Worm (Caenorhabditis elegans): ENCODE measurements around the gene F14F3.4.

F14F3.4 gene

ce11 chrX:10524483-10524948 lies 3.3 kb upstream of the F14F3.4 start, which contains the start of the genes mboa-7 and git-1 (continued):
- no peak for TF ChIP-seq B0019.2 (GFP tag; conservative IDR thresholded peaks at IDR 0.05)
- no peak for TF ChIP-seq rec-8 (tag; optimal IDR thresholded peaks at IDR 0.05)
- TF ChIP-seq let-526 (GFP tag; IDR thresholded peaks at IDR 0.05): no peak
- no peak for TF ChIP-seq nhr-179 (tag; optimal IDR thresholded peaks at IDR 0.05)
- TF ChIP-seq nfya-2 (GFP tag; IDR thresholded peaks at IDR 0.05): no peak
- TF ChIP-seq egl-18 (GFP tag; IDR thresholded peaks at IDR 0.05): no peak
- TF ChIP-seq ceh-100 (GFP tag; IDR thresholded peaks at IDR 0.05): no peak
- no peak for TF ChIP-seq hsf-1 (GFP tag; IDR thresholded peaks at IDR 0.05)
- no peak for TF ChIP-seq sdz-38 (tag; optimal IDR thresholded peaks at IDR 0.05)
- TF ChIP-seq lin-40 (tag; optimal IDR thresholded peaks at IDR 0.05): peak; percentile 51
- no peak for TF ChIP-seq die-1 (tag; optimal IDR thresholded peaks at IDR 0.05)
- TF ChIP-seq ekl-4 (GFP tag; IDR thresholded peaks at IDR 0.05): no peak
- TF ChIP-seq nhr-27 (tag; optimal IDR thresholded peaks at IDR 0.05): no peak
- no peak for TF ChIP-seq egl-44 (GFP tag; IDR thresholded peaks at IDR 0.05)
- TF ChIP-seq F23B12.7 (tag; optimal IDR thresholded peaks at IDR 0.05; ENCODE audit: insufficient read depth): no peak
- no peak for TF ChIP-seq ZK185.1 (tag; optimal IDR thresholded peaks at IDR 0.05; ENCODE audit: poor library complexity, severe bottlenecking)
- TF ChIP-seq F57A8.1 (GFP tag; optimal IDR thresholded peaks at IDR 0.05): no peak
- TF ChIP-seq lsy-27 (tag; optimal IDR thresholded peaks at IDR 0.05; ENCODE audit: borderline replicate concordance, insufficient read depth): no peak
- TF ChIP-seq ztf-18 (tag; optimal IDR thresholded peaks at IDR 0.05): peak; percentile 91
- TF ChIP-seq hrde-1 (tag; optimal IDR thresholded peaks at IDR 0.05; ENCODE audit: borderline replicate concordance): no peak
- no peak for TF ChIP-seq madf-6 (GFP tag; IDR thresholded peaks at IDR 0.05)
- no peak for TF ChIP-seq cebp-1 (GFP tag; IDR thresholded peaks at IDR 0.05)
- peak; percentile 59 for TF ChIP-seq cebp-1 (tag; optimal IDR thresholded peaks at IDR 0.05)
- TF ChIP-seq zfh-2 (GFP tag; conservative IDR thresholded peaks at IDR 0.05): no peak
- TF ChIP-seq ztf-22 (GFP tag; optimal IDR thresholded peaks at IDR 0.05): no peak
- no peak for TF ChIP-seq F33H1.4 (GFP tag; IDR thresholded peaks at IDR 0.05)
- no peak for TF ChIP-seq cebp-2 (GFP tag; IDR thresholded peaks at IDR 0.05)
- no peak for TF ChIP-seq lin-26 (GFP tag; IDR thresholded peaks at IDR 0.05)
- no peak for TF ChIP-seq bed-1 (GFP tag; IDR thresholded peaks at IDR 0.05)

- no peak for TF ChIP-seq efl-1 (GFP tag; optimal IDR thresholded peaks at IDR 0.05)
- TF ChIP-seq lin-54 (GFP tag; optimal IDR thresholded peaks at IDR 0.05): no peak
- TF ChIP-seq B0336.3 (GFP tag; IDR thresholded peaks at IDR 0.05): no peak
- peak; percentile 82 for TF ChIP-seq unc-62 (GFP tag; optimal IDR thresholded peaks at IDR 0.05)
- TF ChIP-seq ceh-79 (tag; optimal IDR thresholded peaks at IDR 0.05): no peak
Measured at ce11 chrX:10520185-10520584, 1.0 kb downstream of the F14F3.4 start.

DNA sequence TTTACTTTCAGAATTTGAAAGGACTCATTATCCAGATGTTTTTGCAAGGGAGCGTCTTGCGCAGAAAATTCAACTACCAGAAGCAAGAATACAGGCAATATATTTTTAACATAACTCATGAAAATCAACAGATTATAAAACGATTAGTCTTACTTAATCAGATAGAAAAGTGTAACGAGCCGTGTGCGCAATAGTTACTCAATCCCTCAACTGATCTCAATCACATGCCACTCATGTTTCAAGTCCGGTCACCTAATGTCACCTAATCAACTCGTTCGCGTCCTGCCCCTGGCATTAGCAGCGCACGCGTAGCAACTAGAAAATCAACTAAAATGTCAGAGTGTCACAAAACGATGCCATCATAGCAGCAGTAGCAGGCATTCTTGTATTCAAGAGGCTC lies 4.7 kb downstream of the F14F3.4 start:
- TF ChIP-seq dpff-1 (tag; optimal IDR thresholded peaks at IDR 0.05) (no peak), madf-8 (GFP tag; conservative IDR thresholded peaks at IDR 0.05) (0 out of 2 replicates have a peak, but pooled peaks have one; percentile 10)

All from whole organism, young adult.